Worm (Caenorhabditis elegans): ENCODE results near the gene aqp-2.

The aqp-2 gene

ce11 chrII:9273984-9274383, 12.2 kb upstream of the aqp-2 start (continued):
- no peak for TF ChIP-seq ham-2 (GFP tag; optimal IDR thresholded peaks at IDR 0.05)

- TF ChIP-seq flh-1 (GFP tag; optimal IDR thresholded peaks at IDR 0.05) (no peak), snpc-4 (tag; optimal IDR thresholded peaks at IDR 0.05) (no peak), unc-39 (tag; optimal IDR thresholded peaks at IDR 0.05) (no peak), cnd-1 (tag; optimal IDR thresholded peaks at IDR 0.05) (no peak)
These were observed 11.2 kb upstream of the aqp-2 start, which contains the start of gene C01G6.4 for ce11 chrII:9272942-9273341. Gene C01G6.4, minus strand, starts transcription at chrII:9273042.

ce11 chrII:9271285-9271684, 9.5 kb upstream of the aqp-2 start:
- TF ChIP-seq mls-2 (tag; optimal IDR thresholded peaks at IDR 0.05) (no peak), ceh-43 (GFP tag; optimal IDR thresholded peaks at IDR 0.05) (no peak), lsy-2 (tag; optimal IDR thresholded peaks at IDR 0.05) (no peak), nhr-28 (tag; optimal IDR thresholded peaks at IDR 0.05) (no peak), sem-2 (GFP tag; optimal IDR thresholded peaks at IDR 0.05) (no peak), nhr-2 (tag; optimal IDR thresholded peaks at IDR 0.05) (no peak), bed-3 (GFP tag; optimal IDR thresholded peaks at IDR 0.05) (no peak), lin-13 (tag; optimal IDR thresholded peaks at IDR 0.05) (no peak), M03D4.4 (tag; optimal IDR thresholded peaks at IDR 0.05) (no peak), blmp-1 (tag; optimal IDR thresholded peaks at IDR 0.05) (no peak), ces-1 (GFP tag; optimal IDR thresholded peaks at IDR 0.05) (no peak), drap-1 (GFP tag; optimal IDR thresholded peaks at IDR 0.05) (no peak), snpc-4 (tag; optimal IDR thresholded peaks at IDR 0.05) (no peak), flh-1 (GFP tag; optimal IDR thresholded peaks at IDR 0.05) (no peak)

ce11 chrII:9269588-9269987, 7.8 kb upstream of the aqp-2 start, which contains the start of gene C01G6.3:
Gene C01G6.3, plus strand, starts transcription at chrII:9269888.
- no peak for TF ChIP-seq bed-3 (GFP tag; optimal IDR thresholded peaks at IDR 0.05)
- no peak for TF ChIP-seq lin-13 (tag; optimal IDR thresholded peaks at IDR 0.05)
- TF ChIP-seq nhr-237 (tag; optimal IDR thresholded peaks at IDR 0.05), result no peak
- TF ChIP-seq nhr-76 (tag; optimal IDR thresholded peaks at IDR 0.05), result no peak
- TF ChIP-seq tbx-8 (GFP tag; optimal IDR thresholded peaks at IDR 0.05), result no peak
- TF ChIP-seq nhr-2 (tag; optimal IDR thresholded peaks at IDR 0.05), result no peak
- no peak for TF ChIP-seq unc-39 (tag; optimal IDR thresholded peaks at IDR 0.05)
- TF ChIP-seq lin-32 (GFP tag; optimal IDR thresholded peaks at IDR 0.05), result no peak
- no peak for TF ChIP-seq unc-120 (tag; optimal IDR thresholded peaks at IDR 0.05; ENCODE audit: poor library complexity, severe bottlenecking)
- no peak for TF ChIP-seq ceh-39 (tag; optimal IDR thresholded peaks at IDR 0.05)
- no peak for TF ChIP-seq mep-1 (tag; optimal IDR thresholded peaks at IDR 0.05)
- TF ChIP-seq cnd-1 (tag; optimal IDR thresholded peaks at IDR 0.05), result no peak
- no peak for TF ChIP-seq sptf-1 (tag; optimal IDR thresholded peaks at IDR 0.05)
- TF ChIP-seq flh-1 (GFP tag; optimal IDR thresholded peaks at IDR 0.05), result no peak

ce11 chrII:9268983-9269382, 7.2 kb upstream of the aqp-2 start:
- TF ChIP-seq snpc-4 (tag; optimal IDR thresholded peaks at IDR 0.05) (no peak), nhr-76 (tag; optimal IDR thresholded peaks at IDR 0.05) (no peak), ceh-83 (GFP tag; optimal IDR thresholded peaks at IDR 0.05) (no peak), elt-1 (tag; optimal IDR thresholded peaks at IDR 0.05; ENCODE audit: borderline replicate concordance, insufficient read depth) (peak; percentile 10), blmp-1 (tag; optimal IDR thresholded peaks at IDR 0.05) (no peak), flh-1 (GFP tag; optimal IDR thresholded peaks at IDR 0.05) (no peak), tbx-8 (GFP tag; optimal IDR thresholded peaks at IDR 0.05) (no peak), lin-13 (tag; optimal IDR thresholded peaks at IDR 0.05) (no peak), sem-2 (GFP tag; optimal IDR thresholded peaks at IDR 0.05) (no peak), zip-8 (tag; optimal IDR thresholded peaks at IDR 0.05) (peak; percentile 99), ceh-39 (tag; optimal IDR thresholded peaks at IDR 0.05) (peak; percentile 84), hlh-1 (tag; optimal IDR thresholded peaks at IDR 0.05) (no peak), M03D4.4 (tag; optimal IDR thresholded peaks at IDR 0.05) (no peak), ham-2 (GFP tag; optimal IDR thresholded peaks at IDR 0.05) (no peak), nhr-2 (tag; optimal IDR thresholded peaks at IDR 0.05) (peak; percentile 95), unc-120 (tag; optimal IDR thresholded peaks at IDR 0.05; ENCODE audit: poor library complexity, severe bottlenecking) (no peak), nhr-12 (tag; optimal IDR thresholded peaks at IDR 0.05) (no peak), elt-3 (tag; optimal IDR thresholded peaks at IDR 0.05) (no peak), lsy-2 (tag; optimal IDR thresholded peaks at IDR 0.05) (no peak), ces-1 (GFP tag; optimal IDR thresholded peaks at IDR 0.05) (no peak), drap-1 (GFP tag; optimal IDR thresholded peaks at IDR 0.05) (no peak), pha-4 (tag; optimal IDR thresholded peaks at IDR 0.05) (no peak), lin-32 (GFP tag; optimal IDR thresholded peaks at IDR 0.05) (no peak), unc-62 (GFP tag; optimal IDR thresholded peaks at IDR 0.05) (peak; percentile 18), ceh-43 (GFP tag; optimal IDR thresholded peaks at IDR 0.05) (no peak), mab-5 (tag; optimal IDR thresholded peaks at IDR 0.05) (no peak), mls-2 (tag; optimal IDR thresholded peaks at IDR 0.05) (no peak), nhr-237 (tag; optimal IDR thresholded peaks at IDR 0.05) (no peak), mep-1 (tag; optimal IDR thresholded peaks at IDR 0.05) (peak; percentile 7), cnd-1 (tag; optimal IDR thresholded peaks at IDR 0.05) (peak; percentile 50), bed-3 (GFP tag; optimal IDR thresholded peaks at IDR 0.05) (no peak), unc-39 (tag; optimal IDR thresholded peaks at IDR 0.05) (no peak)

Measured in whole organism, mixed stage, embryonic.